Fruit fly (Drosophila melanogaster) whole organism, embryonic: ENCODE measurements around the gene Rab23.

Source experiments
- C15 ChIP-seq: fragments of 200-800 bp; sonication (Bioruptor generic); IDR thresholded peaks from 3 replicates; pipeline ENCODE4 v1.3.6; 2022; ENCODE audit warnings: missing biosample characterization, missing genetic modification characterization
- CG10654 ChIP-seq: fragments of 200-800 bp; sonication (Bioruptor generic); optimal IDR thresholded peaks from 2 replicates; lab custom pipeline; 2016; ENCODE audit warnings: missing biosample characterization, missing genetic modification characterization
- CG11456 ChIP-seq: fragments of 200-800 bp; sonication (Bioruptor generic); IDR thresholded peaks from 3 replicates; pipeline ENCODE4 v1.3.6; 2022; ENCODE audit warnings: missing biosample characterization, missing genetic modification characterization
- CG12071 ChIP-seq: fragments of 200-800 bp; sonication (Bioruptor generic); optimal IDR thresholded peaks from 3 replicates; lab custom pipeline; 2018; ENCODE audit warnings: missing biosample characterization, mild to moderate bottlenecking, missing genetic modification characterization
- CG12219 ChIP-seq: fragments of 200-800 bp; sonication (Bioruptor generic); optimal IDR thresholded peaks from 3 replicates; lab custom pipeline; 2018; ENCODE audit warnings: missing biosample characterization, mild to moderate bottlenecking, missing genetic modification characterization
- CG1233 ChIP-seq: fragments of 200-800 bp; sonication (Bioruptor generic); optimal IDR thresholded peaks from 4 replicates; lab custom pipeline; 2018; ENCODE audit warnings: missing biosample characterization, mild to moderate bottlenecking, missing genetic modification characterization
- CG12391 ChIP-seq: fragments of 200-800 bp; sonication (Bioruptor generic); optimal IDR thresholded peaks from 3 replicates; lab custom pipeline; 2018; ENCODE audit warnings: missing biosample characterization, mild to moderate bottlenecking, missing genetic modification characterization, moderate library complexity
- CG12744 ChIP-seq: fragments of 200-800 bp; sonication (Bioruptor generic); optimal IDR thresholded peaks from 2 replicates; lab custom pipeline; 2016; ENCODE audit warnings: missing biosample characterization, missing genetic modification characterization
- CG14014 ChIP-seq: fragments of 200-800 bp; sonication (Bioruptor generic); IDR thresholded peaks from 2 replicates; pipeline ENCODE4 v1.3.6; 2022; ENCODE audit warnings: missing biosample characterization, missing genetic modification characterization
- CG15269 ChIP-seq: fragments of 200-800 bp; sonication (Bioruptor generic); optimal IDR thresholded peaks from 2 replicates; lab custom pipeline; 2018; ENCODE audit warnings: missing biosample characterization, mild to moderate bottlenecking, missing genetic modification characterization, moderate library complexity
- CG15479 ChIP-seq: fragments of 200-800 bp; sonication (Bioruptor generic); optimal IDR thresholded peaks from 3 replicates; lab custom pipeline; 2019; ENCODE audit warnings: missing biosample characterization, mild to moderate bottlenecking, missing genetic modification characterization, moderate library complexity
- CG33213 ChIP-seq: fragments of 200-800 bp; sonication (Bioruptor generic); optimal IDR thresholded peaks from 3 replicates; lab custom pipeline; 2016; ENCODE audit warnings: missing biosample characterization, missing genetic modification characterization
- CG3407 ChIP-seq: fragments of 200-800 bp; sonication (Bioruptor generic); optimal IDR thresholded peaks from 2 replicates; lab custom pipeline; 2018; ENCODE audit warnings: missing biosample characterization, mild to moderate bottlenecking, missing genetic modification characterization
- CG4617 ChIP-seq: fragments of 200-800 bp; sonication (Bioruptor generic); optimal IDR thresholded peaks from 3 replicates; lab custom pipeline; 2016; ENCODE audit warnings: missing biosample characterization, missing genetic modification characterization, borderline replicate concordance
- CG5245 ChIP-seq: fragments of 200-800 bp; sonication (Bioruptor generic); optimal IDR thresholded peaks from 3 replicates; lab custom pipeline; 2016; ENCODE audit warnings: missing biosample characterization, missing genetic modification characterization
- CG8290 ChIP-seq, 3 experiments: fragments of 200-800 bp; sonication (Bioruptor generic); optimal IDR thresholded peaks; 2 replicates each; lab custom pipeline; 2016 to 2019; ENCODE audit warnings: missing biosample characterization in 3 of 3, missing genetic modification characterization in 3 of 3, mild to moderate bottlenecking in 2 of 3, moderate library complexity in 1 of 3
- CG9876 ChIP-seq: fragments of 200-800 bp; sonication (Bioruptor generic); optimal IDR thresholded peaks from 2 replicates; lab custom pipeline; 2016; ENCODE audit warnings: missing biosample characterization, missing genetic modification characterization
- CTCF ChIP-seq: fragments of 200-800 bp; sonication (Bioruptor generic); optimal IDR thresholded peaks from 2 replicates; lab custom pipeline; 2017; ENCODE audit warnings: missing biosample characterization, mild to moderate bottlenecking, missing genetic modification characterization, moderate library complexity
- D19B ChIP-seq: fragments of 200-800 bp; sonication (Bioruptor generic); optimal IDR thresholded peaks from 2 replicates; lab custom pipeline; 2017; ENCODE audit warnings: missing biosample characterization, mild to moderate bottlenecking, missing genetic modification characterization
- Dip2 ChIP-seq: fragments of 200-800 bp; sonication (Bioruptor generic); IDR thresholded peaks from 2 replicates; pipeline ENCODE4 v1.3.6; 2022; ENCODE audit warnings: missing biosample characterization, missing genetic modification characterization
- ERR ChIP-seq: fragments of 200-800 bp; sonication (Bioruptor generic); optimal IDR thresholded peaks from 2 replicates; lab custom pipeline; 2016; ENCODE audit warnings: missing biosample characterization, missing genetic modification characterization
- Ets65A ChIP-seq: fragments of 200-800 bp; sonication (Bioruptor generic); peaks from one replicate; lab custom pipeline; 2016; ENCODE audit warnings: missing biosample characterization, missing genetic modification characterization
- H15 ChIP-seq: fragments of 200-800 bp; sonication (Bioruptor generic); IDR thresholded peaks from 3 replicates; pipeline ENCODE4 v1.3.6; 2022; ENCODE audit warnings: missing biosample characterization, missing genetic modification characterization
- H2.0 ChIP-seq: fragments of 200-800 bp; sonication (Bioruptor generic); IDR thresholded peaks from 2 replicates; pipeline ENCODE4 v1.3.6; 2022; ENCODE audit warnings: missing biosample characterization, missing genetic modification characterization
- MBD-R2 ChIP-seq: fragments of 200-800 bp; sonication (Bioruptor generic); IDR thresholded peaks from 2 replicates; pipeline ENCODE4 v1.3.6; 2022; ENCODE audit warnings: missing biosample characterization, missing genetic modification characterization
- NC2β ChIP-seq: fragments of 200-800 bp; sonication (Bioruptor generic); optimal IDR thresholded peaks from 2 replicates; lab custom pipeline; 2016; ENCODE audit warnings: missing biosample characterization, missing genetic modification characterization
- Nf-YA ChIP-seq: fragments of 200-800 bp; sonication (Bioruptor generic); IDR thresholded peaks from 2 replicates; pipeline ENCODE4 v1.3.6; 2022; ENCODE audit warnings: missing biosample characterization, missing genetic modification characterization
- NfI ChIP-seq: fragments of 200-800 bp; sonication (Bioruptor generic); optimal IDR thresholded peaks from 3 replicates; lab custom pipeline; 2018; ENCODE audit warnings: missing biosample characterization, mild to moderate bottlenecking, missing genetic modification characterization, moderate library complexity
- Oaz ChIP-seq: fragments of 200-800 bp; sonication (Bioruptor generic); IDR thresholded peaks from 2 replicates; pipeline ENCODE4 v1.3.6; 2022; ENCODE audit warnings: missing biosample characterization, missing genetic modification characterization
- Ravus ChIP-seq: fragments of 200-800 bp; sonication (Bioruptor generic); IDR thresholded peaks from 2 replicates; pipeline ENCODE4 v1.3.6; 2022; ENCODE audit warnings: missing biosample characterization, missing genetic modification characterization
- Rfx ChIP-seq: fragments of 200-800 bp; sonication (Bioruptor generic); IDR thresholded peaks from 2 replicates; pipeline ENCODE4 v1.3.6; 2022; ENCODE audit warnings: missing biosample characterization, missing genetic modification characterization
- Sry-δ ChIP-seq: fragments of 200-800 bp; sonication (Bioruptor generic); optimal IDR thresholded peaks from 2 replicates; lab custom pipeline; 2016; ENCODE audit warnings: missing biosample characterization, missing genetic modification characterization
- ac ChIP-seq: fragments of 200-800 bp; sonication (Bioruptor generic); optimal IDR thresholded peaks from 3 replicates; lab custom pipeline; 2017; ENCODE audit warnings: missing biosample characterization, mild to moderate bottlenecking, missing genetic modification characterization
- amos ChIP-seq: fragments of 200-800 bp; sonication (Bioruptor generic); IDR thresholded peaks from 2 replicates; pipeline ENCODE4 v1.3.6; 2022; ENCODE audit warnings: missing biosample characterization, missing genetic modification characterization; ENCODE audit not compliant: partially characterized antibody
- aop ChIP-seq: fragments of 200-800 bp; sonication (Bioruptor generic); IDR thresholded peaks from 2 replicates; pipeline ENCODE4 v1.3.6; 2022; ENCODE audit warnings: missing biosample characterization, missing genetic modification characterization
- ara ChIP-seq: fragments of 200-800 bp; sonication (Bioruptor generic); IDR thresholded peaks from 2 replicates; pipeline ENCODE4 v1.3.6; 2022; ENCODE audit warnings: missing biosample characterization, missing genetic modification characterization
- ash1 ChIP-seq: fragments of 200-800 bp; sonication (Bioruptor generic); optimal IDR thresholded peaks from 2 replicates; lab custom pipeline; 2018; ENCODE audit warnings: missing biosample characterization, mild to moderate bottlenecking, missing genetic modification characterization
- crc ChIP-seq: fragments of 200-800 bp; sonication (Bioruptor generic); optimal IDR thresholded peaks from 2 replicates; lab custom pipeline; 2016; ENCODE audit warnings: missing biosample characterization, missing genetic modification characterization
- da ChIP-seq: fragments of 200-800 bp; sonication (Bioruptor generic); optimal IDR thresholded peaks from 2 replicates; lab custom pipeline; 2016; ENCODE audit warnings: missing biosample characterization, missing genetic modification characterization
- danr ChIP-seq: fragments of 200-800 bp; sonication (Bioruptor generic); IDR thresholded peaks from 2 replicates; pipeline ENCODE4 v1.3.6; 2022; ENCODE audit warnings: missing biosample characterization, missing genetic modification characterization
- eve ChIP-seq, 2 experiments: fragments of >200 bp; optimal IDR thresholded peaks; 2 replicates each; lab custom pipeline; 2017; ENCODE audit warnings: missing biosample characterization in 2 of 2, missing genetic modification characterization in 2 of 2
- fd96Cb ChIP-seq: fragments of 200-800 bp; sonication (Bioruptor generic); optimal IDR thresholded peaks from 2 replicates; lab custom pipeline; 2018; ENCODE audit warnings: missing biosample characterization, mild to moderate bottlenecking, missing genetic modification characterization, moderate library complexity
- gro ChIP-seq: fragments of 200-800 bp; sonication (Bioruptor generic); optimal IDR thresholded peaks from 2 replicates; lab custom pipeline; 2016; ENCODE audit warnings: missing biosample characterization, missing genetic modification characterization
- knrl ChIP-seq: fragments of 200-800 bp; sonication (Bioruptor generic); IDR thresholded peaks from 3 replicates; pipeline ENCODE4 v1.3.6; 2022; ENCODE audit warnings: missing biosample characterization, missing genetic modification characterization; ENCODE audit not compliant: partially characterized antibody
- mld ChIP-seq: fragments of 200-800 bp; sonication (Bioruptor generic); IDR thresholded peaks from 3 replicates; pipeline ENCODE4 v1.3.6; 2022; ENCODE audit warnings: missing biosample characterization, missing genetic modification characterization; ENCODE audit not compliant: partially characterized antibody
- nom ChIP-seq: fragments of 200-800 bp; sonication (Bioruptor generic); optimal IDR thresholded peaks from 2 replicates; lab custom pipeline; 2017; ENCODE audit warnings: missing biosample characterization, missing genetic modification characterization, mild to moderate bottlenecking, moderate library complexity, missing genetic modification reagents
- onecut ChIP-seq: fragments of 200-800 bp; sonication (Bioruptor generic); IDR thresholded peaks from 2 replicates; pipeline ENCODE4 v1.3.6; 2022; ENCODE audit warnings: missing biosample characterization, missing genetic modification characterization
- pnt ChIP-seq: fragments of 200-800 bp; sonication (Bioruptor generic); optimal IDR thresholded peaks from 3 replicates; lab custom pipeline; 2016; ENCODE audit warnings: missing biosample characterization, missing genetic modification characterization
- row ChIP-seq: fragments of 200-800 bp; sonication (Bioruptor generic); IDR thresholded peaks from 3 replicates; pipeline ENCODE4 v1.3.6; 2022; ENCODE audit warnings: missing biosample characterization, missing genetic modification characterization
- twi ChIP-seq: fragments of 200-800 bp; optimal IDR thresholded peaks from 2 replicates; lab custom pipeline; 2019; ENCODE audit warnings: missing biosample characterization, mild to moderate bottlenecking, missing genetic modification characterization, moderate library complexity
- wor ChIP-seq: fragments of 200-800 bp; sonication (Bioruptor generic); IDR thresholded peaks from 2 replicates; pipeline ENCODE4 v1.3.6; 2022; ENCODE audit warnings: missing biosample characterization, missing genetic modification characterization

Gene Rab23

DNA sequence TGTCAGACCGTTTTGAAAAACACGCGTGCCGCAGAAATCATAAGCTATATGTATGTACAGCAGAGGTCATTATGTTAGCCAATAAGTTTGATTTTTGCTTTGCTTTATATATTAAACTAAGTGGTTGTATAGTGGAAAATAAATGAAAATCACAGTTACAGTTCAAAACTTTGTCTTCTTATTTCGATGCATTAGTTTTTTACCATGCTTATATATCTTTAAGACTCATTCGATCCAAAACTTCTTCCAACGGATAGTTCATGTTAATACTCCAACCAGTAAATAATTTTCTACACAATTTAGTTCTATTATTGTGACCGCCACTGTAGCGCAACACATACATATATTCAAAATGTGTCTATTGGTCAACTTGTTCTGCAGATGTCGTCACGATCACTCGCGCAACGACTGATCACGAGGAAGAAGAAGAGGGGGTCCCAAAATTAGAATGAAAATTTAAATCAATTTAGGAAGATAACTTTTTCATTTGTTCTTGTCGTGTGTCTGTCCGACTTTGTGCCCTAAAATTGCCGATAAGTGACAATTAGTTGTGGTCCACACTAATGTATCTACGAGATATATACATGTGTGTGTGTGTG, 20.3 kb upstream of the Rab23 start (continued):
- TF ChIP-seq Ets65A (GFP tag; lab: Kevin White, UChicago) (peak; percentile 90), CTCF (GFP tag; lab: Kevin White, UChicago) (no peak), CG15479 (no peak), CG14014 (GFP tag; lab: Robert Waterston, UW) (0 out of 2 replicates have a peak, but pooled peaks have one; percentile 10), CG33213 (no peak), mld (GFP tag; lab: Robert Waterston, UW) (no peak), CG10654 (GFP tag; lab: Kevin White, UChicago) (no peak), wor (peak; percentile 29; the same call in 1 of the 2 replicates), CG12219 (GFP tag; lab: Kevin White, UChicago) (peak; percentile 68), Ravus (GFP tag; lab: Robert Waterston, UW) (peak; percentile 1; the same call in 1 of the 2 replicates), ara (peak; percentile 57; the same call in 1 of the 2 replicates), ac (GFP tag; lab: Kevin White, UChicago) (no peak), NfI (GFP tag; lab: Kevin White, UChicago) (peak; percentile 58), nom (no peak), danr (peak; percentile 36; the same call in 1 of the 2 replicates), CG11456 (GFP tag; lab: Robert Waterston, UW) (no peak), gro (GFP tag; lab: Kevin White, UChicago) (no peak), Sry-δ (GFP tag; lab: Kevin White, UChicago) (no peak), CG5245 (no peak), CG3407 (peak; percentile 36), Rfx (GFP tag; lab: Robert Waterston, UW) (peak; percentile 50; the same call in 1 of the 2 replicates), C15 (GFP tag; lab: Robert Waterston, UW) (no peak), da (GFP tag; lab: Kevin White, UChicago) (no peak), CG4617 (GFP tag; lab: Kevin White, UChicago) (no peak), CG1233 (peak; percentile 67), ERR (GFP tag; lab: Kevin White, UChicago) (no peak), CG9876 (GFP tag; lab: Kevin White, UChicago) (no peak), CG8290 (GFP tag; optimal IDR thresholded peaks at IDR 0.05; lab: Kevin White, UChicago) (no peak), CG8290 (tag; optimal IDR thresholded peaks at IDR 0.05; lab: Kevin White, UChicago) (no peak), eve (GFP tag; optimal IDR thresholded peaks at IDR 0.05; lab: Kevin White, UChicago) (no peak), MBD-R2 (GFP tag; lab: Robert Waterston, UW) (no peak), Dip2 (GFP tag; lab: Robert Waterston, UW) (no peak), CG12744 (GFP tag; lab: Kevin White, UChicago) (no peak), CG12391 (tag; lab: Kevin White, UChicago) (peak; percentile 73), Nf-YA (GFP tag; lab: Robert Waterston, UW) (peak; percentile 30; the same call in 1 of the 2 replicates), aop (GFP tag; lab: Robert Waterston, UW) (no peak), crc (GFP tag; lab: Kevin White, UChicago) (no peak), fd96Cb (tag; lab: Kevin White, UChicago) (peak; percentile 71), row (GFP tag; lab: Robert Waterston, UW) (peak; percentile 75), ash1 (no peak), amos (GFP tag; lab: Robert Waterston, UW) (no peak), pnt (GFP tag; lab: Kevin White, UChicago) (no peak), twi (tag; lab: Kevin White, UChicago) (no peak), onecut (peak; percentile 43; the same call in 1 of the 2 replicates), Oaz (GFP tag; lab: Robert Waterston, UW) (no peak), NC2β (no peak), CG15269 (tag; lab: Kevin White, UChicago) (peak; percentile 79), D19B (GFP tag; lab: Kevin White, UChicago) (peak; percentile 26), H15 (GFP tag; lab: Robert Waterston, UW) (0 out of 3 replicates have a peak, but pooled peaks have one; percentile 25), CG12071 (GFP tag; lab: Kevin White, UChicago) (no peak), knrl (GFP tag; lab: Robert Waterston, UW) (no peak), H2.0 (no peak)
